Fruit fly (Drosophila melanogaster): ENCODE results near the gene CG3225.
A peak's percentile ranks its signal among the peaks of the same experiment; 100 is the strongest.

Gene CG3225

DNA sequence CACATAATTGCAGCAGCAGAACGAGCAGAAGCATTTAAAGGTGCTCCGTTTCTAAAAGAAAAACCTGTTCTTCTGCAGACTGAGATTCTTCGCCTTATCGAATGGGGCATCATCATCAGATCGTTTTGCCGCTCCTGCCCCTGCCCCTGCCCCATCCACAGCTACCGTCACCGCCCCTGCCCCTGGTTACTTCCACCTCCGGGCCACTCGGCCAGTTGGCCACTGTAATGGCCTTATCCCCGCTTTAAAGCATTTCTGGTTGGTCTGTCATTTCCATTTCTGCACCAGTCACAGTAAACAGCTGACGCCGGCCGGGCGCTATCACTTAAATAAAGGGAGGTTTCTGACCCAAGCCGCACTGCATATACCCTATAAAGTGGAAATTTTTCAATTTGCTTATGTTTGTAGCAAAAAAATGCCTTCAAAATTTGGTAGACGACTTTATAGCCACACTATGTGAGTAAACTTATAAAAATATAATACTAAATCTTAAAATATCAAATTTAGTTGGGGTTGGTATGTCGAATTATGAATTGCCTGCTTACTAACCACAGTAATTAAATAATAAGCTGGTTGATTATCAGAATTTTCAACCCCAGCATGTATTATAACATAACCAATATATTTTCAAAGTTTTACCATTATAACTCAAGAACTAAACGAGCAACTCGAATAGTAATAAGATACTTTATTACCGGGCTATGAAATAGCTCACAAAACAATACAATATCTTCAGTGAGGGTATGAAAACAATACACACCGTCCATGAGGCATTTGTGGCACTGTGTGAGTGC, 7.2 kb downstream of the CG3225 start (continued):
- TF ChIP-seq CG7357 (GFP tag; IDR thresholded peaks at IDR 0.05) (peak; percentile 42; the same call in 1 of the 3 replicates), fd64A (GFP tag; optimal IDR thresholded peaks at IDR 0.05) (no peak), CG14050 (GFP tag; IDR thresholded peaks at IDR 0.05) (peak; percentile 16; the same call in 1 of the 3 replicates), CG12104 (GFP tag; optimal IDR thresholded peaks at IDR 0.05) (peak; percentile 62), dysf (GFP tag; IDR thresholded peaks at IDR 0.05) (peak; percentile 81), sug (tag; optimal IDR thresholded peaks at IDR 0.05) (peak; percentile 30), CG10979 (tag; optimal IDR thresholded peaks at IDR 0.05) (peak; percentile 64), CG1602 (GFP tag; optimal IDR thresholded peaks at IDR 0.05) (peak; percentile 67), seq (GFP tag; IDR thresholded peaks at IDR 0.05) (no peak), CG14860 (GFP tag; IDR thresholded peaks at IDR 0.05; ENCODE audit: partially characterized antibody) (no peak), Dref (GFP tag; IDR thresholded peaks at IDR 0.05) (no peak), fru (optimal IDR thresholded peaks at IDR 0.05) (no peak), CrebB (tag; optimal IDR thresholded peaks at IDR 0.05) (no peak), MTF-1 (GFP tag; optimal IDR thresholded peaks at IDR 0.05; ENCODE audit: borderline replicate concordance) (no peak), stc (GFP tag; IDR thresholded peaks at IDR 0.05) (no peak), zfh1 (GFP tag; IDR thresholded peaks at IDR 0.05) (no peak), sc (optimal IDR thresholded peaks at IDR 0.05) (no peak), sc (GFP tag; optimal IDR thresholded peaks at IDR 0.05) (peak; percentile 75), Drgx (GFP tag; IDR thresholded peaks at IDR 0.05) (no peak), gt (GFP tag; IDR thresholded peaks at IDR 0.05) (no peak), tup (GFP tag; optimal IDR thresholded peaks at IDR 0.05) (no peak), CG7745 (tag; optimal IDR thresholded peaks at IDR 0.05) (no peak), B-H1 (GFP tag; IDR thresholded peaks at IDR 0.05) (no peak), CG13624 (GFP tag; optimal IDR thresholded peaks at IDR 0.05) (no peak), Hand (GFP tag; optimal IDR thresholded peaks at IDR 0.05) (peak; percentile 52), Hsf (GFP tag; optimal IDR thresholded peaks at IDR 0.05) (peak; percentile 48), CG18764 (GFP tag; optimal IDR thresholded peaks at IDR 0.05) (no peak), dati (GFP tag; IDR thresholded peaks at IDR 0.05) (no peak), ken (GFP tag; IDR thresholded peaks at IDR 0.05) (peak; percentile 42; the same call in 1 of the 3 replicates), Sox100B (GFP tag; optimal IDR thresholded peaks at IDR 0.05) (peak; percentile 84), CG15601 (tag; optimal IDR thresholded peaks at IDR 0.05) (peak; percentile 54), jigr1 (GFP tag; IDR thresholded peaks at IDR 0.05) (no peak), caup (GFP tag; optimal IDR thresholded peaks at IDR 0.05; ENCODE audit: severe bottlenecking) (peak; percentile 68), grn (GFP tag; optimal IDR thresholded peaks at IDR 0.05) (peak; percentile 60), Oaz (GFP tag; IDR thresholded peaks at IDR 0.05) (no peak), CG43689 (GFP tag; IDR thresholded peaks at IDR 0.05) (no peak), CG1647 (GFP tag; optimal IDR thresholded peaks at IDR 0.05) (peak; percentile 32), Dfd (GFP tag; optimal IDR thresholded peaks at IDR 0.05) (no peak), CG4282 (GFP tag; optimal IDR thresholded peaks at IDR 0.05) (no peak), dm (GFP tag; optimal IDR thresholded peaks at IDR 0.05) (no peak), Abd-B (GFP tag; optimal IDR thresholded peaks at IDR 0.05) (peak; percentile 69), CG2678 (tag; optimal IDR thresholded peaks at IDR 0.05) (peak; percentile 85), Bgb (GFP tag; IDR thresholded peaks at IDR 0.05; ENCODE audit: partially characterized antibody) (no peak), CG9876 (GFP tag; optimal IDR thresholded peaks at IDR 0.05) (no peak), B-H2 (GFP tag; optimal IDR thresholded peaks at IDR 0.05) (no peak), sna (GFP tag; IDR thresholded peaks at IDR 0.05; ENCODE audit: partially characterized antibody) (no peak), Bteb2 (GFP tag; optimal IDR thresholded peaks at IDR 0.05) (peak; percentile 36), Taf1 (GFP tag; IDR thresholded peaks at IDR 0.05) (no peak), CG7556 (GFP tag; optimal IDR thresholded peaks at IDR 0.05) (peak; percentile 92), CG15011 (GFP tag; optimal IDR thresholded peaks at IDR 0.05) (peak; percentile 25), wor (GFP tag; IDR thresholded peaks at IDR 0.05) (0 out of 2 replicates have a peak, but pooled peaks have one; percentile 22)

Data from whole organism, embryonic.